Worm (Caenorhabditis elegans): ENCODE results near the gene F09F7.5.

ce11 chrIII:5546730-5547129 is at the start of gene F09F7.5:
- no peak for TF ChIP-seq ceh-13 (GFP tag; optimal IDR thresholded peaks at IDR 0.05)
- no peak for TF ChIP-seq ama-1 (optimal IDR thresholded peaks at IDR 0.05)
- TF ChIP-seq sea-1 (GFP tag; conservative IDR thresholded peaks at IDR 0.05): no peak
- no peak for TF ChIP-seq scrt-1 (GFP tag; IDR thresholded peaks at IDR 0.05)

All from whole organism, early embryonic.